Worm (Caenorhabditis elegans): Measurements from ENCODE around the gene Y47D7A.7.

The Y47D7A.7 gene

DNA sequence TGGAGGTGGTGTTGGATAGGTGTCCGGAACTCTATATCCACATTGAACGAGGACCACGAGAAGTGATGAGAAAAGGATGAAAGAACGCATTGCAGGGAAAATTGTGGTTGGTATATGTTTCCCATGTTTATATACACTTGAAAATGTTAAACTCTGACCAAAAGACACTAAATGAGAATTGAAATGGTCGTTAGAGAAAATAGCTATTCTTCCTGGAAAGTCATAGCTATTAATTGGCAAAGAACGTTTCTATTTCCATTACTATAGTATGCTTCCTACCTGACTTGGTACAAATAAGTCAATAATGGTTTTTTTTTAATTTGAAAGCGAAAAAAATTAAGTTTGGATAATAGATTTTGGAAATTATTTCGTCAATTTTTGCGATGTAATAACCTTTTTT lies 3.0 kb downstream of the Y47D7A.7 start, which contains the start of gene Y47D7A.18:
Y47D7A.18 (minus strand) TSS at position 101 of the 400 bp plus-strand sequence.
- TF ChIP-seq unc-62 (GFP tag; optimal IDR thresholded peaks at IDR 0.05 in 1 of 2) (peak in 1 of 2 experiments; percentile 31), unc-62 (tag; optimal IDR thresholded peaks at IDR 0.05) (no peak), ceh-82 (tag; optimal IDR thresholded peaks at IDR 0.05) (no peak), fos-1 (tag; optimal IDR thresholded peaks at IDR 0.05) (no peak), madf-5 (GFP tag; IDR thresholded peaks at IDR 0.05) (no peak), nhr-77 (tag; optimal IDR thresholded peaks at IDR 0.05) (no peak), R02D3.7 (tag; optimal IDR thresholded peaks at IDR 0.05) (no peak), Y75B8A.6 (GFP tag; IDR thresholded peaks at IDR 0.05) (no peak), rbr-2 (tag; optimal IDR thresholded peaks at IDR 0.05) (no peak)

ce11 chrV:4414613-4415071 lies 5.0 kb downstream of the Y47D7A.7 start, which contains the start of gene grl-5:
TSS of gene grl-5 (minus strand) at chrV:4414663.
- TF ChIP-seq aha-1 (tag) (peak; percentile 94), unc-130 (GFP tag; optimal IDR thresholded peaks at IDR 0.05) (no peak), unc-62 (GFP tag; optimal IDR thresholded peaks at IDR 0.05 in 1 of 2) (peak in 1 of 2 experiments; percentile 84), unc-62 (tag; optimal IDR thresholded peaks at IDR 0.05) (no peak), dmd-8 (GFP tag; IDR thresholded peaks at IDR 0.05) (no peak), hlh-11 (tag; optimal IDR thresholded peaks at IDR 0.05) (peak; percentile 41)

- TF ChIP-seq ZK546.5 (tag; optimal IDR thresholded peaks at IDR 0.05): no peak
- TF ChIP-seq nhr-11 (tag; optimal IDR thresholded peaks at IDR 0.05): no peak
- TF ChIP-seq nhr-237 (tag; optimal IDR thresholded peaks at IDR 0.05): no peak
- TF ChIP-seq ceh-44 (GFP tag; IDR thresholded peaks at IDR 0.05): no peak
- no peak for TF ChIP-seq gei-8 (GFP tag; optimal IDR thresholded peaks at IDR 0.05)
- TF ChIP-seq unc-130 (GFP tag; optimal IDR thresholded peaks at IDR 0.05): no peak
- TF ChIP-seq Y105C5A.15 (GFP tag; IDR thresholded peaks at IDR 0.05): no peak
- TF ChIP-seq R02D3.7 (tag; optimal IDR thresholded peaks at IDR 0.05): no peak
- TF ChIP-seq mdl-1 (tag; optimal IDR thresholded peaks at IDR 0.05): no peak
- no peak for TF ChIP-seq madf-9 (GFP tag; conservative IDR thresholded peaks at IDR 0.05)
- no peak for TF ChIP-seq zfp-2 (tag; optimal IDR thresholded peaks at IDR 0.05)
- no peak for TF ChIP-seq ztf-11 (tag; optimal IDR thresholded peaks at IDR 0.05)
- no peak for TF ChIP-seq madf-5 (GFP tag; IDR thresholded peaks at IDR 0.05)
- no peak for TF ChIP-seq T20F7.1 (GFP tag; optimal IDR thresholded peaks at IDR 0.05)
- no peak for TF ChIP-seq unc-62 (GFP tag; optimal IDR thresholded peaks at IDR 0.05 in 1 of 2)
- no peak for TF ChIP-seq unc-62 (tag; optimal IDR thresholded peaks at IDR 0.05)
- no peak for TF ChIP-seq F26F4.8 (GFP tag; conservative IDR thresholded peaks at IDR 0.05)
- TF ChIP-seq egl-43 (GFP tag; IDR thresholded peaks at IDR 0.05): no peak
- TF ChIP-seq tag-97 (GFP tag; IDR thresholded peaks at IDR 0.05): no peak
- no peak for TF ChIP-seq duxl-1 (tag; optimal IDR thresholded peaks at IDR 0.05; ENCODE audit: poor library complexity)
- no peak for TF ChIP-seq zag-1 (tag; optimal IDR thresholded peaks at IDR 0.05)
Measured at ce11 chrV:4411714-4412113, 8.0 kb downstream of the Y47D7A.7 start, which contains the start of gene Y47D7A.17. TSS of gene Y47D7A.17 (minus strand) at chrV:4411814.

DNA sequence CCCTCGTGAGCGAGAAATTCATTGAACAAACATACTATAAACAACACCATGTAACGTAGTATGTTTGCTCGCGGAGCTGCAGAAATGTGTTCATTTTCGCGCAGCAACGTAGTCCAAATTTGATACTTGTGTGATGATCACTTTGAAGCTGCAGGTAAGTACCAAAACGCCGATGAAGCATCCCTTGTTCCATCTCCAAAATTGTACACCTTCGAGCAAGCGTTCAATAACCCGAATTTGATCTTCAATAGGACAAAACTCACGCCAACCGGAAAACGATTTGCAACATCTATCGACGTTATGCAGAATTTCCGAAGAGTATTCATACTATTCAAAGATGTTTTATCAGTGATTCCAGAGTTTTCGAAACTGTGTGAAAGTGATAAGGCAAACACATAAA lies 9.0 kb downstream of the Y47D7A.7 start, which contains the start of gene Y47D7A.3:
Y47D7A.3 (plus strand) TSS at position 301 of the 400 bp plus-strand sequence.
- TF ChIP-seq ceh-44 (GFP tag; IDR thresholded peaks at IDR 0.05): no peak
- TF ChIP-seq spr-3 (GFP tag; optimal IDR thresholded peaks at IDR 0.05): no peak
- no peak for TF ChIP-seq lin-13 (GFP tag; optimal IDR thresholded peaks at IDR 0.05)
- no peak for TF ChIP-seq F26F4.8 (GFP tag; conservative IDR thresholded peaks at IDR 0.05)
- TF ChIP-seq hif-1 (tag; optimal IDR thresholded peaks at IDR 0.05): no peak
- TF ChIP-seq arid-1 (GFP tag; conservative IDR thresholded peaks at IDR 0.05): no peak
- TF ChIP-seq Y105C5A.15 (GFP tag; IDR thresholded peaks at IDR 0.05): no peak
- TF ChIP-seq zip-11 (GFP tag; IDR thresholded peaks at IDR 0.05): no peak
- no peak for TF ChIP-seq lir-3 (tag; optimal IDR thresholded peaks at IDR 0.05)
- TF ChIP-seq aha-1 (tag): no peak
- no peak for TF ChIP-seq sdz-12 (GFP tag; optimal IDR thresholded peaks at IDR 0.05)
- no peak for TF ChIP-seq nhr-10 (tag; optimal IDR thresholded peaks at IDR 0.05)
- TF ChIP-seq Y5F2A.4 (GFP tag; optimal IDR thresholded peaks at IDR 0.05): no peak
